Worm (Caenorhabditis elegans) whole organism, L2 larva: ENCODE results near the gene W05B10.3.

Experiments used
- F13H6.1 ChIP-seq: sonication (generic microtip); optimal IDR thresholded peaks from 2 replicates; lab custom pipeline; 2016; ENCODE audit warnings: missing genetic modification characterization, missing compliant biosample characterization
- R02D3.7 ChIP-seq: fragments of 150-350 bp; optimal IDR thresholded peaks from 2 replicates; lab custom pipeline; 2014; ENCODE audit warnings: missing biosample characterization, missing genetic modification characterization
- ZK546.5 ChIP-seq: sonication (generic microtip); optimal IDR thresholded peaks from 2 replicates; lab custom pipeline; 2017; ENCODE audit warnings: missing biosample characterization, missing genetic modification characterization
- blmp-1 ChIP-seq: sonication (generic microtip); optimal IDR thresholded peaks from 2 replicates; lab custom pipeline; 2017; ENCODE audit warnings: missing genetic modification characterization, mild to moderate bottlenecking, missing compliant biosample characterization, antibody characterized with exemption, moderate library complexity; ENCODE audit not compliant: insufficient read depth
- ceh-16 ChIP-seq: fragments of 150-350 bp; optimal IDR thresholded peaks from 2 replicates; lab custom pipeline; 2014; ENCODE audit warnings: missing biosample characterization, missing genetic modification characterization
- crh-2 ChIP-seq: sonication (generic microtip); optimal IDR thresholded peaks from 2 replicates; lab custom pipeline; 2017; ENCODE audit warnings: missing biosample characterization, missing genetic modification characterization
- dmd-4 ChIP-seq: sonication (generic microtip); optimal IDR thresholded peaks from 2 replicates; lab custom pipeline; 2017; ENCODE audit warnings: missing biosample characterization, missing genetic modification characterization
- egl-27 ChIP-seq: sonication (generic microtip); optimal IDR thresholded peaks from 3 replicates; lab custom pipeline; 2017; ENCODE audit warnings: missing biosample characterization, missing genetic modification reagents, missing genetic modification characterization
- elt-1 ChIP-seq: fragments of 150-350 bp; optimal IDR thresholded peaks from 2 replicates; lab custom pipeline; 2014; ENCODE audit warnings: missing biosample characterization, missing genetic modification characterization
- elt-3 ChIP-seq: sonication (generic microtip); optimal IDR thresholded peaks from 2 replicates; lab custom pipeline; 2017; ENCODE audit warnings: missing biosample characterization, missing genetic modification characterization
- fos-1 ChIP-seq: fragments of 150-350 bp; optimal IDR thresholded peaks from 2 replicates; lab custom pipeline; 2014; ENCODE audit warnings: missing biosample characterization, missing genetic modification characterization
- gmeb-1 ChIP-seq: fragments of 150-350 bp; optimal IDR thresholded peaks from 2 replicates; lab custom pipeline; 2014; ENCODE audit warnings: missing biosample characterization, missing genetic modification characterization
- lin-11 ChIP-seq: fragments of 150-350 bp; sonication (generic microtip); optimal IDR thresholded peaks from 2 replicates; lab custom pipeline; 2014; ENCODE audit warnings: missing biosample characterization, missing genetic modification characterization, inconsistent platforms, mixed read lengths
- lin-13 ChIP-seq: fragments of 150-350 bp; optimal IDR thresholded peaks from 2 replicates; lab custom pipeline; 2014; ENCODE audit warnings: missing biosample characterization, missing genetic modification reagents, missing genetic modification characterization
- lin-39 ChIP-seq: fragments of 150-350 bp; optimal IDR thresholded peaks from 2 replicates; lab custom pipeline; 2014; ENCODE audit warnings: missing biosample characterization, missing genetic modification reagents, missing genetic modification characterization
- lsy-2 ChIP-seq, 2 experiments: fragments of 150-350 bp in 1 of 2; sonication (generic microtip) in 1 of 2; optimal IDR thresholded peaks; 2 replicates each; lab custom pipeline; 2014 to 2017; ENCODE audit warnings: missing biosample characterization in 2 of 2, missing genetic modification characterization in 2 of 2
- mbf-1 ChIP-seq: sonication (generic microtip); optimal IDR thresholded peaks from 2 replicates; lab custom pipeline; 2017; ENCODE audit warnings: missing biosample characterization, missing genetic modification characterization
- mdl-1 ChIP-seq, 2 experiments: fragments of 150-350 bp in 1 of 2; sonication (generic microtip) in 1 of 2; optimal IDR thresholded peaks; 2 replicates each; lab custom pipeline; 2017; ENCODE audit warnings: missing biosample characterization in 2 of 2, missing genetic modification characterization in 2 of 2
- nhr-11 ChIP-seq: fragments of 150-350 bp; optimal IDR thresholded peaks from 2 replicates; lab custom pipeline; 2014; ENCODE audit warnings: missing biosample characterization, missing genetic modification characterization
- nhr-12 ChIP-seq: fragments of 150-350 bp; optimal IDR thresholded peaks from 2 replicates; lab custom pipeline; 2014; ENCODE audit warnings: missing biosample characterization, missing genetic modification characterization
- nhr-129 ChIP-seq: fragments of 150-350 bp; optimal IDR thresholded peaks from 2 replicates; lab custom pipeline; 2014; ENCODE audit warnings: missing biosample characterization, missing genetic modification characterization
- nhr-21 ChIP-seq: fragments of 150-350 bp; optimal IDR thresholded peaks from 2 replicates; lab custom pipeline; 2014; ENCODE audit warnings: missing biosample characterization, missing genetic modification characterization
- nhr-23 ChIP-seq: fragments of 150-350 bp; optimal IDR thresholded peaks from 2 replicates; lab custom pipeline; 2014; ENCODE audit warnings: missing biosample characterization, missing genetic modification reagents, missing genetic modification characterization
- nhr-25 ChIP-seq: fragments of 150-350 bp; sonication (generic microtip); optimal IDR thresholded peaks from 3 replicates; lab custom pipeline; 2014; ENCODE audit warnings: missing biosample characterization, missing genetic modification characterization
- nhr-6 ChIP-seq: fragments of 150-350 bp; optimal IDR thresholded peaks from 2 replicates; lab custom pipeline; 2014; ENCODE audit warnings: missing biosample characterization, missing genetic modification characterization
- nhr-77 ChIP-seq: fragments of 150-350 bp; optimal IDR thresholded peaks from 2 replicates; lab custom pipeline; 2014; ENCODE audit warnings: missing biosample characterization, missing genetic modification characterization
- sem-4 ChIP-seq: fragments of 150-350 bp; optimal IDR thresholded peaks from 2 replicates; lab custom pipeline; 2014; ENCODE audit warnings: missing biosample characterization, missing genetic modification reagents, missing genetic modification characterization
- skn-1 ChIP-seq: sonication (generic microtip); optimal IDR thresholded peaks from 2 replicates; lab custom pipeline; 2017; ENCODE audit warnings: missing biosample characterization, missing genetic modification characterization
- sma-3 ChIP-seq: sonication (generic microtip); optimal IDR thresholded peaks from 2 replicates; lab custom pipeline; 2016; ENCODE audit warnings: missing genetic modification reagents, missing genetic modification characterization, missing compliant biosample characterization
- sma-9 ChIP-seq, 2 experiments: fragments of 150-350 bp in 1 of 2; sonication (generic microtip) in 1 of 2; optimal IDR thresholded peaks; 2 replicates each; lab custom pipeline; 2014 to 2016; ENCODE audit warnings: missing genetic modification characterization in 2 of 2, mild to moderate bottlenecking in 1 of 2, missing biosample characterization in 1 of 2, missing compliant biosample characterization in 1 of 2, missing genetic modification reagents in 1 of 2, moderate library complexity in 1 of 2
- unc-39 ChIP-seq: fragments of 150-350 bp; optimal IDR thresholded peaks from 2 replicates; lab custom pipeline; 2014; ENCODE audit warnings: missing biosample characterization, missing genetic modification characterization
- unc-55 ChIP-seq: fragments of 150-350 bp; sonication (generic microtip); optimal IDR thresholded peaks from 3 replicates; lab custom pipeline; 2014; ENCODE audit warnings: missing biosample characterization, missing genetic modification reagents, missing genetic modification characterization
- unc-62 ChIP-seq: fragments of 150-350 bp; optimal IDR thresholded peaks from 2 replicates; lab custom pipeline; 2014; ENCODE audit warnings: missing biosample characterization, missing genetic modification reagents, missing genetic modification characterization
- zag-1 ChIP-seq: fragments of 150-350 bp; optimal IDR thresholded peaks from 2 replicates; lab custom pipeline; 2014; ENCODE audit warnings: missing biosample characterization, missing genetic modification characterization
- ztf-1 ChIP-seq: fragments of 200-800 bp; sonication (Bioruptor generic); conservative IDR thresholded peaks from 2 replicates; pipeline ENCODE4 v1.3.6; 2022; ENCODE audit warnings: missing genetic modification characterization, missing compliant biosample characterization
- ztf-11 ChIP-seq: sonication (generic microtip); optimal IDR thresholded peaks from 2 replicates; lab custom pipeline; 2017; ENCODE audit warnings: missing biosample characterization, missing genetic modification characterization

Gene W05B10.3

ce11 chrV:12676299-12676698 is 14.8 kb upstream of the W05B10.3 start:
- TF ChIP-seq ztf-11 (tag; lab: Kevin White, UChicago) (no peak), blmp-1 (tag; lab: Kevin White, UChicago) (no peak), sem-4 (tag; lab: Kevin White, UChicago) (no peak), elt-1 (no peak), mbf-1 (tag; lab: Kevin White, UChicago) (no peak), ceh-16 (tag; lab: Kevin White, UChicago) (no peak), lin-39 (tag; lab: Kevin White, UChicago) (no peak), egl-27 (tag; lab: Kevin White, UChicago) (no peak), R02D3.7 (tag; lab: Kevin White, UChicago) (no peak)

DNA sequence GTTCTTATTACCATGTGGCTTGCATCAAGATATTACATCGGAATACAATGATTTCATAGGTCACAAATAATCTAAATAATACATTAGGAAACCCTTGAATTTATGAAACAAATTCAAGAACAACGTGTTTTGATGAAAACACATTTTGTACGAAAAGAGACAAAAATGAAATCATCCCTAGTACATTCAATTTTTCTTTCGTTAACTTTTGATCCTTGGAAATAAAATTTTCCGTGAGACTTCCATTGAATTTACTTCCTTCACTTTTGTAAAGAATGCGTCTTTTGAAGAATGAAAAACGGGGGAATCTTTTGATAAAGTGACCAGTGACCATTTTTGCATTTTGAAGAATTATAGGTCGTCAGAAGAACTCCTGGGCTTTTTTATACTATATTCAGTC is 12.2 kb upstream of the W05B10.3 start:
- TF ChIP-seq unc-39 (tag; lab: Kevin White, UChicago) (no peak), nhr-25 (no peak), lin-39 (tag; lab: Kevin White, UChicago) (no peak), dmd-4 (tag; lab: Kevin White, UChicago) (no peak), gmeb-1 (no peak), sma-9 (GFP tag; optimal IDR thresholded peaks at IDR 0.05; lab: Kevin White, UChicago) (no peak), sma-9 (tag; optimal IDR thresholded peaks at IDR 0.05; lab: Kevin White, UChicago) (no peak), lsy-2 (tag; optimal IDR thresholded peaks at IDR 0.05; lab: Kevin White, UChicago) (no peak), crh-2 (tag; lab: Kevin White, UChicago) (no peak), nhr-6 (tag; lab: Kevin White, UChicago) (no peak), fos-1 (no peak), elt-1 (no peak), F13H6.1 (tag; lab: Kevin White, UChicago) (no peak), ceh-16 (tag; lab: Kevin White, UChicago) (no peak), elt-3 (tag; lab: Kevin White, UChicago) (no peak), sma-3 (GFP tag; lab: Kevin White, UChicago) (no peak), nhr-12 (tag; lab: Kevin White, UChicago) (no peak), R02D3.7 (tag; lab: Kevin White, UChicago) (no peak), ztf-1 (GFP tag; lab: Robert Waterston, UW) (no peak), ztf-11 (tag; lab: Kevin White, UChicago) (no peak)
- TF ChIP-seq, all 48 proteins: peak for 0

ce11 chrV:12670607-12671006 is 9.1 kb upstream of the W05B10.3 start, which contains the start of gene srx-116:
Gene srx-116, plus strand, starts transcription at chrV:12670907.
- TF ChIP-seq zag-1 (tag; lab: Kevin White, UChicago) (no peak), dmd-4 (tag; lab: Kevin White, UChicago) (no peak), crh-2 (tag; lab: Kevin White, UChicago) (no peak), lin-13 (GFP tag; lab: Kevin White, UChicago) (no peak)

- no peak for TF ChIP-seq mdl-1 (tag; optimal IDR thresholded peaks at IDR 0.05; lab: Kevin White, UChicago)
- TF ChIP-seq sem-4 (tag; lab: Kevin White, UChicago), result no peak
Measured at ce11 chrV:12667926-12668325, 6.4 kb upstream of the W05B10.3 start, which contains the start of gene W05B10.4. Gene W05B10.4, plus strand, starts transcription at chrV:12668226.

DNA sequence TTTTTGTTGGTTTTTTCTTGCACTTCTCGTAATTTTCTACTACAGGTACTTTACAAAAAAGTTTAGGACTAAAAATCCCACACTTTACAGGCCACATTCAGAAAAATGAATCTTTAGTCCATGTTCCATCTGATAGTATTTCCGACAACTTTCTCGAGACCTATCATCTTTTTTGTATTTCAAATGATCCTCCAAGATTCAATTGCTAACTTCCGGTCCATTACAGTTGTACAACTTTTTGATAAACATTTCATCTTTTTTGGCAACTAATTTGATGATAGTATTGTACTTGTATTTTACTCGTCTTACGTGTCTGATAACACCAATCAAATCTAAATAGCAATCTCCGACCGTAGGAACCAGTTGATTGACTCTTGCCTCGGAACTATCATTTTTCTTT is 5.9 kb upstream of the W05B10.3 start:
- no peak for TF ChIP-seq fos-1
- no peak for TF ChIP-seq nhr-11
- no peak for TF ChIP-seq ZK546.5 (tag; lab: Kevin White, UChicago)
- no peak for TF ChIP-seq ceh-16 (tag; lab: Kevin White, UChicago)
- TF ChIP-seq nhr-77 (tag; lab: Kevin White, UChicago), result no peak
- TF ChIP-seq egl-27 (tag; lab: Kevin White, UChicago), result no peak
- TF ChIP-seq lin-11 (tag; lab: Kevin White, UChicago), result no peak
- no peak for TF ChIP-seq ztf-11 (tag; lab: Kevin White, UChicago)
- no peak for TF ChIP-seq mbf-1 (tag; lab: Kevin White, UChicago)
- TF ChIP-seq dmd-4 (tag; lab: Kevin White, UChicago), result no peak
- TF ChIP-seq nhr-12 (tag; lab: Kevin White, UChicago), result no peak
- no peak for TF ChIP-seq elt-1

- TF ChIP-seq nhr-25 (no peak), dmd-4 (tag; lab: Kevin White, UChicago) (no peak), zag-1 (tag; lab: Kevin White, UChicago) (no peak), nhr-12 (tag; lab: Kevin White, UChicago) (no peak), skn-1 (no peak), nhr-129 (tag; lab: Kevin White, UChicago) (no peak), egl-27 (tag; lab: Kevin White, UChicago) (no peak), nhr-21 (tag; lab: Kevin White, UChicago) (no peak), unc-62 (GFP tag; lab: Kevin White, UChicago) (no peak), sma-3 (GFP tag; lab: Kevin White, UChicago) (no peak), unc-55 (GFP tag; lab: Kevin White, UChicago) (no peak), blmp-1 (tag; lab: Kevin White, UChicago) (no peak), nhr-23 (tag; lab: Kevin White, UChicago) (no peak), mbf-1 (tag; lab: Kevin White, UChicago) (no peak), lin-13 (GFP tag; lab: Kevin White, UChicago) (no peak), elt-3 (tag; lab: Kevin White, UChicago) (no peak)
Measured at ce11 chrV:12663386-12663785, 1.9 kb upstream of the W05B10.3 start.
